Fruit fly (Drosophila melanogaster): ENCODE results near the gene Rev1.

- no peak for TF ChIP-seq zf30C (GFP tag; optimal IDR thresholded peaks at IDR 0.05)
- TF ChIP-seq CG14014 (GFP tag; IDR thresholded peaks at IDR 0.05), result no peak
- no peak for TF ChIP-seq CG33557 (GFP tag; optimal IDR thresholded peaks at IDR 0.05)
Measured at dm6 chr3L:607551-608314, 46.4 kb upstream of the Rev1 start.
